Worm (Caenorhabditis elegans) whole organism, midembryonic: ENCODE measurements around the gene T12D8.5.

Experiments used
- T22C8.4 ChIP-seq: fragments of 200-800 bp; sonication (Bioruptor generic); IDR thresholded peaks from 2 replicates; pipeline ENCODE4 v1.3.6; 2022; ENCODE audit warnings: missing genetic modification characterization, missing compliant biosample characterization
- cog-1 ChIP-seq: sonication (generic microtip); optimal IDR thresholded peaks from 2 replicates; lab custom pipeline; 2016; ENCODE audit warnings: missing genetic modification characterization, missing compliant biosample characterization
- flt-1 ChIP-seq: fragments of 200-800 bp; sonication (Bioruptor generic); IDR thresholded peaks from 2 replicates; pipeline ENCODE4 v1.3.6; 2022; ENCODE audit warnings: missing genetic modification characterization, missing compliant biosample characterization
- klf-2 ChIP-seq: fragments of 200-800 bp; sonication (Bioruptor generic); conservative IDR thresholded peaks from 2 replicates; pipeline ENCODE4 v1.3.6; 2022; ENCODE audit warnings: missing genetic modification reagents, missing genetic modification characterization, missing compliant biosample characterization
- med-1 ChIP-seq: sonication (generic microtip); optimal IDR thresholded peaks from 2 replicates; lab custom pipeline; 2017; ENCODE audit warnings: missing genetic modification characterization, mild to moderate bottlenecking, missing compliant biosample characterization, antibody characterized with exemption, missing genetic modification reagents; ENCODE audit not compliant: insufficient read depth
- ref-1 ChIP-seq: fragments of 200-800 bp; sonication (Bioruptor generic); conservative IDR thresholded peaks from 2 replicates; pipeline ENCODE4 v1.3.6; 2022; ENCODE audit warnings: missing genetic modification reagents, missing genetic modification characterization, missing compliant biosample characterization
- tab-1 ChIP-seq: fragments of 200-800 bp; sonication (Bioruptor generic); IDR thresholded peaks from 2 replicates; pipeline ENCODE4 v1.3.6; 2022; ENCODE audit warnings: missing genetic modification characterization, missing compliant biosample characterization
- ztf-23 ChIP-seq: fragments of 200-800 bp; sonication (Bioruptor generic); IDR thresholded peaks from 2 replicates; pipeline ENCODE4 v1.3.6; 2022; ENCODE audit warnings: missing genetic modification reagents, missing genetic modification characterization, missing compliant biosample characterization
- ztf-29 ChIP-seq: fragments of 200-800 bp; sonication (Bioruptor generic); IDR thresholded peaks from 2 replicates; pipeline ENCODE4 v1.3.6; 2022; ENCODE audit warnings: missing genetic modification reagents, missing genetic modification characterization, missing compliant biosample characterization

The T12D8.5 gene

DNA sequence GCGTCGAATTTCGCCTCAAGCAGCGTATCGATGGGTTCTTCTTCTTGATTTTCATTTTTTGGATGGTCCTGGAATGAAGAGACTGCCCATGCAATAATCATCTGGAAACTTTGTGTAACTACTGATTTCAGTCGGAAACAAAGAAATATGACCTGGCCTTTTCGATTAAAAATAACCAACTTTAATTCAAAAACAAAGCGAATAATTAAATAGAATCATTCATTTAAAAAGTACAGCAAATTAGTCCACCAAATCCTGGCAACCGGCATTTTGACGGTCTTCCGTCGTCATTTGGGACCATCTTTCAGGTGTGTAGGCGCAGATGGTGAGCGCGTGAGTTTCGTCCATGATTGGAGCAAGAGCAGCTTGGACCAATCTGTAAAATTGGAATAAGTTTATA, 15.0 kb upstream of the T12D8.5 start, which contains the start of gene acbp-5:
Gene acbp-5 (minus strand): TSS at position 101 of the 400 bp plus-strand sequence.
- TF ChIP-seq flt-1 (GFP tag; lab: Robert Waterston, UW): no peak
- no peak for TF ChIP-seq T22C8.4 (GFP tag; lab: Robert Waterston, UW)
- TF ChIP-seq tab-1 (GFP tag; lab: Robert Waterston, UW): no peak
- TF ChIP-seq ztf-23 (GFP tag; lab: Robert Waterston, UW): no peak
- no peak for TF ChIP-seq ztf-29 (GFP tag; lab: Robert Waterston, UW)
- TF ChIP-seq ref-1: no peak
- no peak for TF ChIP-seq klf-2 (GFP tag; lab: Robert Waterston, UW)
- TF ChIP-seq med-1: no peak
- TF ChIP-seq cog-1 (tag; lab: Kevin White, UChicago): no peak

DNA sequence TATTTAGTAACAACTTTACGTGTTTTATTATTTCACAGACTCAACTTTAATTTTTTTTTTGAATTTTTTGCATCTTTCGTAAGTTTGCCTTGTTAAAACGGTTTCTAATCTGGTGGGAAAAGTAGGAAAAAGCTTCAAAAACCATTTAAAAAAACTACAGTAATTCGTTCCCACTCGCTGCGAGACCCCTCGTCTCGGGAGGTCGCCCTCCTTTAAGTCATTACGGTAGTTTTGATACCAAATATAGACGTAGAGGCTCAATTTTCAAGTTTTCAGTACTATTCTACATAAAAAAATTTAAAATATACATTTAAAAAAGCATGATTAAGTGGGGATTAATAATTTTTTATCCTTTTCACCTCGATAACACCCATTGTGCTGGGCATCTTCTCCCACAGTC, 14.3 kb upstream of the T12D8.5 start:
- TF ChIP-seq flt-1 (GFP tag; lab: Robert Waterston, UW): no peak
- no peak for TF ChIP-seq tab-1 (GFP tag; lab: Robert Waterston, UW)
- no peak for TF ChIP-seq med-1
- TF ChIP-seq cog-1 (tag; lab: Kevin White, UChicago): no peak
- no peak for TF ChIP-seq ref-1
- TF ChIP-seq ztf-29 (GFP tag; lab: Robert Waterston, UW): no peak
- TF ChIP-seq klf-2 (GFP tag; lab: Robert Waterston, UW): no peak
- no peak for TF ChIP-seq ztf-23 (GFP tag; lab: Robert Waterston, UW)
- TF ChIP-seq T22C8.4 (GFP tag; lab: Robert Waterston, UW): no peak

DNA sequence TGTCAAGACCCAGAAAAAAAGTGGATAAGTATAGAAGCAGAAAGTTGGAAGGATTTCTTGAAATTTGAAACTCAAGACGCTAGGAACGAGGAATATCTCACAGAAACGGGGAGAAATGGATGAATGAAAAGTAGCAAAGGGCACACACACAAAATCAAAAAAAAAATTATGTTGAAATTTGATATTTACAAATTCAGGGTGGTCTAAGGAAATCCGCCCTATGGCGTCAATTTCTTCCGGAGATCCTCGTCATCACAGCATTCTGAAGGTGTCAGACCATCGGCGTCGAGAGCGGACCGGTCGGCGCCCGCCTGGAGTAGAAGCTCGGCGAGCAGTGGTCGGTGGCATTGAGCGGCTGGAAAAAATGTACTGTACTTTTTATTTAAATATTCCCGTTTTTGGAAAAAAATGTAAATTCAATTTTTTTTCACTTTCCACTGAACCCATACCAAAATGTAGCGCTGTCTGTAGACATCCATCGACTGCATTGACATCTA, 13.5 kb upstream of the T12D8.5 start:
- no peak for TF ChIP-seq T22C8.4 (GFP tag; lab: Robert Waterston, UW)
- TF ChIP-seq ref-1: no peak
- TF ChIP-seq flt-1 (GFP tag; lab: Robert Waterston, UW): no peak
- no peak for TF ChIP-seq ztf-29 (GFP tag; lab: Robert Waterston, UW)
- no peak for TF ChIP-seq ztf-23 (GFP tag; lab: Robert Waterston, UW)
- no peak for TF ChIP-seq tab-1 (GFP tag; lab: Robert Waterston, UW)
- TF ChIP-seq cog-1 (tag; lab: Kevin White, UChicago): no peak
- TF ChIP-seq klf-2 (GFP tag; lab: Robert Waterston, UW): no peak
- no peak for TF ChIP-seq med-1

DNA sequence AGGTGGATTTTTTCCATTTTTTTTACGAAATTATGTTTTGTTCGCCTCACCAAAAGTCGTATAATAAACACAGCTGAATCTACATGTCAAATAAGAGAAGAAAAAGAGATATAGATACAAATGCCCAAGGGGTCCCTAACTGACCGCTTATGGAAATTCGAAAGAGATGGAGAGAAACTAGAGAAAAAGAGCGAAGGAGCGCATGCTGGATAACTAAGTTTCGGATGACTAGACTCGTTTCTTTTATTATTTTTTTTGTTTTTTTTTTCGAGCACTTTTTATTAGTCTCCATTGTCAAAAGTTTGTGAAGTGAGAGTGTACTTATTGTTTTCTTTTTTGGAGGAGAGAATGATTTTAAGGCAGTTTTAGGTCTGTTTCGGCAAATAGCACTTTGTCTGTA, 11.1 kb upstream of the T12D8.5 start:
- TF ChIP-seq cog-1 (tag; lab: Kevin White, UChicago): no peak
- TF ChIP-seq med-1: no peak
- no peak for TF ChIP-seq tab-1 (GFP tag; lab: Robert Waterston, UW)
- TF ChIP-seq T22C8.4 (GFP tag; lab: Robert Waterston, UW): no peak
- no peak for TF ChIP-seq klf-2 (GFP tag; lab: Robert Waterston, UW)
- no peak for TF ChIP-seq flt-1 (GFP tag; lab: Robert Waterston, UW)
- TF ChIP-seq ztf-23 (GFP tag; lab: Robert Waterston, UW): no peak
- no peak for TF ChIP-seq ref-1
- no peak for TF ChIP-seq ztf-29 (GFP tag; lab: Robert Waterston, UW)

DNA sequence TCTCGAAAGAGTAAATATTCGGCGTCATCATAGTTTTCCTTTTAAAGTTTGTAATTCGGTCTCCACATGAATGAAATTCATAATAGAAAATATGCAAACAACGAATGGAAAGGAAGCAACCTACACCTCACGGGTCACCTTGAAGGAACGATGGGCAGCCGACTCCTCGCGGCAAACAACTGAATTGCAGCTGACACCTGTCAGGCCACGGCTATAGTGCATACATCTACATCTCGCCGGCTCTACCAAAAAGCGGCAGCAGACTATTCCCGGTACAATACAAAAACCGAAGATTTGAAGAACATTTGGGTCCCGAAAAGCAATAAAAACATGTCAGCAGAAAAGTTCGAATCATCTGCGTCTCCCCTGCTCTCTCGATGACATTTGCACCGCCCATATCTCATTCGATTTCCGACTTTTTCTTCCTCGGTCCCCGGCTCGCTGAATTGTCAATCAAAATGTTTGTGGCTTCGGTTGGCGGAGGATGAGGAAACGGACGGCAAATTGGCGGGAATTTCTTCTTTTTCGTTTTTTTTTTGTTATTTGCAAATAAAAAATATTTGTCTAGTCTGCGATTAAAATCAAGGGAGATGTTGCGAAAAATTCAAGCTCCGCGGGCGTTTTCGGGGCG, 9.3 kb upstream of the T12D8.5 start:
- TF ChIP-seq ztf-29 (GFP tag; lab: Robert Waterston, UW) (no peak), med-1 (no peak), tab-1 (GFP tag; lab: Robert Waterston, UW) (no peak), ztf-23 (GFP tag; lab: Robert Waterston, UW) (no peak), ref-1 (no peak)

DNA sequence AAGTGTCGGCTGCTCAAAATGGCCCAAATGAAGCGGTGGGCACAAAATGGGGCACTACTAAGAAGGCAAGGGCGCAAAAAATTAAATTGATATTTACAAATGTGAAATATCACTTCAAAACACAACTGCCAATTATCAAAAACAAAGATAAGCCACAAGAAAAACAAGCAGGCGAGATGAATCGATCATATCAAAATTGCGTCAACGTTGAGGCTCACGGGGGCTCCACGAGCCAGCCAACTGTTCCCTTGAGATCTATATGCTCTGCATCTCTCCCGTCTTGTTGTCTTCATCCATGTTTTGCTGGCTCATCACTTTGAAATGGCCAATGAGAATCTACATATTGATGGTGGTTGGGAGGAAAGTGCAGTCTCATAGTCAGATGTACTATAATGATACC, 8.6 kb upstream of the T12D8.5 start:
- TF ChIP-seq ref-1 (no peak), ztf-29 (GFP tag; lab: Robert Waterston, UW) (no peak), med-1 (no peak), ztf-23 (GFP tag; lab: Robert Waterston, UW) (no peak), T22C8.4 (GFP tag; lab: Robert Waterston, UW) (no peak), cog-1 (tag; lab: Kevin White, UChicago) (no peak), tab-1 (GFP tag; lab: Robert Waterston, UW) (no peak), flt-1 (GFP tag; lab: Robert Waterston, UW) (no peak), klf-2 (GFP tag; lab: Robert Waterston, UW) (no peak)

DNA sequence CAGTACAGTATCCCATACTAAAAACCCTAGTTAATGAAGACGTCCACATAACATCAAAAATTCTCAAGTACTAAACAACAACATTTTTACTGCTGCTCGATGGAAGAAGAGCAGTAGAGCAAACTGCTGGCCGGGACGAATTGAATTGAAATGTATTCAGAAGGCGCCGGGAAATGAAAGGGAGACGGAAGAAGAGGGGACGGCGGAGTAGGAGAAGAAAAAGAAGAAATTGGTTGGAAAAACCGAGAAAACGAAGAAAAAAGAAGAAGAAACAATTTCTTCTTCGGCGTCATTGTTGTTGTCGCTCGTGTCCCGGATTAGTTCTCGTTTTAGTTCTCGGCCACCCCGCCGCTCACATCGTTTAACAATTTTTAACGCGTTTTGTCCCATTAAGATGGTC, 7.2 kb upstream of the T12D8.5 start:
- no peak for TF ChIP-seq ztf-23 (GFP tag; lab: Robert Waterston, UW)
- no peak for TF ChIP-seq ref-1
- TF ChIP-seq med-1: no peak
- no peak for TF ChIP-seq tab-1 (GFP tag; lab: Robert Waterston, UW)
- no peak for TF ChIP-seq cog-1 (tag; lab: Kevin White, UChicago)
- TF ChIP-seq flt-1 (GFP tag; lab: Robert Waterston, UW): no peak
- TF ChIP-seq ztf-29 (GFP tag; lab: Robert Waterston, UW): no peak
- TF ChIP-seq klf-2 (GFP tag; lab: Robert Waterston, UW): no peak

DNA sequence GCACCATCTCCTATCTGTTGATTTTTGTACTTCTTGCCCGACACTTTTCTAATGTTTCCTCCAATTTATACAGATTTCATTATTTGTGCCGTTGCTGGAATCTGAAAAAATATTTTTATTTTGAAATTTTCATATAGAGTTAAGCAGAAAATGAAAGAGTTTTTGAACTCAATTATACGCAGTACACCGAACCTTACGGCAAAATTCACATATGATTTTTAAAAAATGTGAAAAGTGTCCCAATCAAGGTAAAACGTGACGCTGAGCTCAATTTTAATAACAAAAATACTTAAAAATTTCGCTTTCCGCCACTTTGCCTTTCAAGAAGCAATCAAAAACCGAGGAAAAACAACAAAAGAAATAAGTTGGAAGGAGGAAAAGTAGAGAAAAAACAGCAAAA, 4.1 kb upstream of the T12D8.5 start, which contains the start of gene arrd-17:
Gene arrd-17 (minus strand): TSS at position 101 of the 400 bp plus-strand sequence.
- no peak for TF ChIP-seq klf-2 (GFP tag; lab: Robert Waterston, UW)
- no peak for TF ChIP-seq ref-1
- TF ChIP-seq med-1: no peak
- TF ChIP-seq ztf-29 (GFP tag; lab: Robert Waterston, UW): no peak
- no peak for TF ChIP-seq T22C8.4 (GFP tag; lab: Robert Waterston, UW)
- no peak for TF ChIP-seq ztf-23 (GFP tag; lab: Robert Waterston, UW)
- TF ChIP-seq tab-1 (GFP tag; lab: Robert Waterston, UW): no peak
- no peak for TF ChIP-seq flt-1 (GFP tag; lab: Robert Waterston, UW)
- no peak for TF ChIP-seq cog-1 (tag; lab: Kevin White, UChicago)

DNA sequence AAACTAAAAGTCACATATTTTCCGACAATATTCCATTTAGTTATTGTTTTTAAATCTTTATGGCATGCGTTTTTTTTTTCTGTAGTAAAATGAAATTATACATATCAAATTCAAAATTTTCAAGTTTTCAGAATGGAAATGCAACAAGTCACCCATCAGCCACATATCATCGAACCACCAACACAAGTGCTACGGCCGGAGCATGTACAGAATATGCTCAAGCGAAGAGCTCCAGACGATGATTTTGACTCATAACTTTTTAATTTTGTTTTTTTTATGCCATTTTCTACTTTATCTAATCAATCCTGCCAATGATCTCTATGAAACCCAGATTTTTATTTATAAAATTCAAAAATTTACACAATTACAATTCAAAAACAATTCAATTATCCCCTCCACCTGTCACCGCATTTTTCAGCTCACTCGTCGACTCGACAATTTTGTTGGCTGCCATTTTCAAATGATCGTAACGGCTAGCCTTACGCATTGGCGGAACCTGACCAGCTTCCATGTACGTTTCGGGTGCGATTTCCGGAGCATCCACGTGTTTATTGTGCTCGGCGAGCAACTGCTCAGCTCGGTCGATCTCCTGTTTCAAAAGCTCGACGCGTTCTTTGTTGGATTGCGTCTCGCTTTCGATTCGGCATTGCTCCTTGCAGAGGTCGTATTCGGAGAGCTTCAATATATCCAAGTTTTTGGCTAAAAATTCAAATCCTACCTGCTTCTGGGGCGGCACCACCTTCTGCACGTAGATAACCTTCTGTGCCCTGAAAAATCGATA, 746 bp downstream of the T12D8.5 start:
- no peak for TF ChIP-seq klf-2 (GFP tag; lab: Robert Waterston, UW)
- TF ChIP-seq flt-1 (GFP tag; lab: Robert Waterston, UW): 0 out of 2 replicates have a peak, but pooled peaks have one; percentile 60
- TF ChIP-seq T22C8.4 (GFP tag; lab: Robert Waterston, UW): peak; percentile 16; the same call in 1 of the 2 replicates
